Fruit fly (Drosophila melanogaster) Kc167 (cell line): Measurements from ENCODE around the gene Cyp303a1.

Source experiments
- Myc ChIP-seq: fragments of >200 bp; optimal IDR thresholded peaks from 2 replicates; lab custom pipeline; 2017; ENCODE audit warnings: missing external identifiers
- h ChIP-seq: fragments of >200 bp; optimal IDR thresholded peaks from 3 replicates; lab custom pipeline; 2018; ENCODE audit warnings: missing external identifiers
- ttk ChIP-seq: sonication (Bioruptor generic); optimal IDR thresholded peaks from 2 replicates; lab custom pipeline; 2017; ENCODE audit warnings: missing external identifiers

- TF ChIP-seq Myc (no peak), ttk (lab: Kevin White, UChicago) (no peak), h (lab: Kevin White, UChicago) (no peak)
Measured at dm6 chr2L:16325515-16326257, 31.7 kb downstream of the Cyp303a1 start, which contains the start of gene cact.
